Worm (Caenorhabditis elegans) whole organism, L1 larva: Measurements from ENCODE around the gene oig-1.

Experiments
- ama-1 ChIP-seq: fragments of 150-350 bp; optimal IDR thresholded peaks from 2 replicates; lab custom pipeline; 2014
- blmp-1 ChIP-seq: fragments of 150-350 bp; optimal IDR thresholded peaks from 2 replicates; lab custom pipeline; 2014; ENCODE audit warnings: missing biosample characterization, missing genetic modification characterization
- ceh-82 ChIP-seq, 3 experiments: fragments of 150-350 bp in 1 of 3; sonication (generic microtip) in 2 of 3; optimal IDR thresholded peaks; 2 replicates each; lab custom pipeline; 2014 to 2017; ENCODE audit warnings: missing biosample characterization in 3 of 3, missing genetic modification characterization in 3 of 3
- egl-27 ChIP-seq, 2 experiments: fragments of 150-350 bp in 1 of 2; sonication (generic microtip); optimal IDR thresholded peaks; 3 replicates each; lab custom pipeline; 2017 to 2018; ENCODE audit warnings: missing biosample characterization in 2 of 2, missing genetic modification characterization in 2 of 2, missing genetic modification reagents in 2 of 2
- lin-14 ChIP-seq: fragments of 200-800 bp; sonication (Bioruptor generic); optimal IDR thresholded peaks from 2 replicates; lab custom pipeline; 2018; ENCODE audit warnings: mild to moderate bottlenecking, missing genetic modification characterization, moderate library complexity, missing compliant biosample characterization
- nhr-11 ChIP-seq: fragments of 150-350 bp; optimal IDR thresholded peaks from 2 replicates; lab custom pipeline; 2014; ENCODE audit warnings: missing biosample characterization, missing genetic modification characterization
- nhr-76 ChIP-seq: sonication (generic microtip); optimal IDR thresholded peaks from 2 replicates; lab custom pipeline; 2017; ENCODE audit warnings: missing biosample characterization, missing genetic modification characterization
- pqm-1 ChIP-seq: sonication (generic microtip); optimal IDR thresholded peaks from 3 replicates; lab custom pipeline; 2017; ENCODE audit warnings: missing biosample characterization, missing genetic modification characterization
- skn-1 ChIP-seq: fragments of 150-350 bp; optimal IDR thresholded peaks from 2 replicates; lab custom pipeline; 2014; ENCODE audit warnings: missing biosample characterization, missing genetic modification characterization
- snpc-4 ChIP-seq: fragments of 150-350 bp; optimal IDR thresholded peaks from 2 replicates; lab custom pipeline; 2014; ENCODE audit warnings: missing biosample characterization, missing genetic modification characterization
- sptf-1 ChIP-seq: fragments of 150-350 bp; optimal IDR thresholded peaks from 2 replicates; lab custom pipeline; 2014; ENCODE audit warnings: missing biosample characterization, missing genetic modification characterization
- tbx-2 ChIP-seq: sonication (generic microtip); optimal IDR thresholded peaks from 2 replicates; lab custom pipeline; 2016; ENCODE audit warnings: missing genetic modification characterization, missing compliant biosample characterization
- unc-130 ChIP-seq: fragments of 150-350 bp; optimal IDR thresholded peaks from 2 replicates; lab custom pipeline; 2017; ENCODE audit warnings: missing biosample characterization, missing genetic modification characterization, inconsistent platforms
- ztf-11 ChIP-seq, 2 experiments: sonication (generic microtip); optimal IDR thresholded peaks; 2 replicates each; lab custom pipeline; 2016 to 2017; ENCODE audit warnings: missing genetic modification characterization in 2 of 2, missing biosample characterization in 1 of 2, missing compliant biosample characterization in 1 of 2

DNA sequence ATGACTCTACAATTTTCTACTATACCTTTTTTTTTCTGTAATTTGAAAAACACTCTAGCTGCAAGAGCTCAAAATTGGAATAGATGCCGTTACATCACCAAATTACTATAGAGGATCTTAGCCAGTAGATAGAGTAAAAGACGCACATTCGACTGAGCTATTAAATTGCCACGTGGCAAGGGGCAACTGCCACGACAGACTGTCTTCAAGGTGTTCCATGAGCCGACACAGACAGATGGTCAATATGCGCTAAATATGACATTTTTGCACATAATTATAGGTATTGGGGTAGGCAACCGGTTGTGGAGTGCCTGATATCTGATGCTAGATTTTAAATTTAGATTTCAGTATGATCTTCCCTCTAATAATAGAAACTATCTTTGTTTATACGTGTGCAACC, 46.0 kb downstream of the oig-1 start:
- no peak for TF ChIP-seq unc-130 (tag; lab: Kevin White, UChicago)
- TF ChIP-seq blmp-1 (tag; lab: Kevin White, UChicago), result no peak
- TF ChIP-seq ceh-82 (tag; optimal IDR thresholded peaks at IDR 0.05; lab: Kevin White, UChicago), result no peak
- TF ChIP-seq nhr-11, result no peak
- TF ChIP-seq nhr-76 (tag; lab: Kevin White, UChicago), result no peak
- no peak for TF ChIP-seq tbx-2
- TF ChIP-seq sptf-1 (tag; lab: Kevin White, UChicago), result no peak
- no peak for TF ChIP-seq ama-1 (lab: Kevin White, UChicago)
- TF ChIP-seq egl-27 (tag; optimal IDR thresholded peaks at IDR 0.05; lab: Kevin White, UChicago), result no peak
- no peak for TF ChIP-seq snpc-4
- TF ChIP-seq ztf-11 (tag; optimal IDR thresholded peaks at IDR 0.05; lab: Kevin White, UChicago), result no peak
- TF ChIP-seq skn-1 (tag; lab: Kevin White, UChicago), result no peak
- no peak for TF ChIP-seq lin-14 (GFP tag; lab: Kevin White, UChicago)
- TF ChIP-seq pqm-1 (tag; lab: Kevin White, UChicago), result no peak
